Worm (Caenorhabditis elegans): ENCODE results near the gene cyp-33D1.

- TF ChIP-seq med-1 (GFP tag; optimal IDR thresholded peaks at IDR 0.05; ENCODE audit: insufficient read depth) (no peak), T22C8.4 (GFP tag; IDR thresholded peaks at IDR 0.05) (no peak), ztf-29 (GFP tag; IDR thresholded peaks at IDR 0.05) (no peak)
Measured at ce11 chrV:16139529-16139928, 36.1 kb downstream of the cyp-33D1 start, which contains the start of gene clc-11.
